Fruit fly (Drosophila melanogaster): ENCODE results near the gene CG7333.

The CG7333 gene

DNA sequence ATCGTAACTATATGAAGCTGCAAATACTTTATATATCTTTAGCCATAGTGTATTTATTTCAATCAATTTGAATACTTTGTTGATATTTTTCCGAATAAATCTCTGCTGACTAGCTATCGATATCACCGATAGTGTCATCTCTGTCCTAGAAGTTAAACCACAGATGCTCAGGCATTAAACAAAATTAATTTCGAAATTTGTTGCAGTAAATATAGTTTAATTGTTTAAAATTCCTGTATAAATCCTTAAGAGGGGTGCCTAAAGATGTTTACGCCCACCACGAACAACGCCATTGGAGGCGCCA, 44.4 kb downstream of the CG7333 start, which contains the start of gene Nup58:
Gene Nup58 (plus strand): TSS at position 126 of the 304 bp plus-strand sequence.
- TF ChIP-seq CG17801 (GFP tag; optimal IDR thresholded peaks at IDR 0.05; ENCODE audit: partially characterized antibody), result peak; percentile 11

DNA sequence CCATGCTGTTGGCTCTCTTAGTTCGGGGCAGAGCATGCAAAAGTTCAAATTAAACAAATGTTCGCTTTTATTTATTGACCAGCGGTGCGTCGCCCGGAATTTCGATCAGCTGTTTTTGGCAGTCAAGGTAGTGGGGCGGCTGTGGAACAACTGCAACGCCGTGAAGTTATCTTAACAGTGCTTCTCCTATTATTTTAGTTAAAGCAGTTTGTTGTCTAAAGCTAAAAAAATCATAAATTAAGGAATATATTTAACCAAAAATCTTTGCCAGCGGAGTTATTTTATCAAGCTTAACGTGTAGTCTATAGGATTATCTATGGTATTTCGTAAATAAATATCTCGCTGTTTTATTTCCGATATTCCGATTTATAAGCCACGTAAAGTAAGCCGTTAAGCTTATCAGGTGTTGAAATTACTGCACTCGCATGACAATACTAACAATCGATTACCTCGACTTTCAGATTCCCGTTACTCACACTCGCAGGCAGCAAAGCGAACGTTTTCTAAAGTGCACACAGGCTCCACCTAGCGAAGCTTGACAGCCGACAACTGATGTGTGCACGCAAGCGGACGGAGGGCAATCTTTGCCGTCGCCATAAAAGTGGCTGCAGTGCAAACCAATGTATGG, 48.0 kb downstream of the CG7333 start, which contains the start of the genes CG6195 and CG31220:
Gene CG6195 (minus strand): TSS at position 122 of the 628 bp plus-strand sequence.
Gene CG31220 (plus strand): TSS at position 199 of the 628 bp plus-strand sequence.
- TF ChIP-seq CG17801 (GFP tag; optimal IDR thresholded peaks at IDR 0.05; ENCODE audit: partially characterized antibody), result no peak

DNA sequence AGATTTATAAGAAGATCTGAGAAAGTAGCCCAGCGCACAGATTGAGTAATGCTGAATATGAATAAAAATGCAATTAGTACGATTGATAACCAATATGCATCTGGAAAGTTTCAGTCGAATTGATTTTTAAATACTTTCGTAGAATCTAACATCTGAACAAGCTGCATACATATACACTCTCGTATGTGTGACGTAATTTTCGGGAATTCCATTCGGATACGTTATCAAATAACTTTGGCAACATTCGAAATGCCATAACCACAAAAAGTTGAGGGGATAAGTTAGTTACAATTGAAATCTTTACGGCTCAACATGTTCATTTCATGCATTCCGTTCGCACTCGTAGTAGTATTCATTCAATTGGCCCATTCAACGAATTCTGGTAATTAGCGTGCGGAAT, 50.3 kb downstream of the CG7333 start, which contains the start of gene CG31219:
Gene CG31219 (plus strand): TSS at position 301 of the 400 bp plus-strand sequence.
- no peak for TF ChIP-seq CG17801 (GFP tag; optimal IDR thresholded peaks at IDR 0.05; ENCODE audit: partially characterized antibody)

Data from ovary, adult (tissue).